Fruit fly (Drosophila melanogaster) Kc167 (cell line): Measurements from ENCODE around the gene CG14854.
A peak's percentile ranks its signal among the peaks of the same experiment; 100 is the strongest.

Experiments used
- Myc ChIP-seq: fragments of >200 bp; optimal IDR thresholded peaks from 2 replicates; lab custom pipeline; 2017; ENCODE audit warnings: missing external identifiers
- Sin3A ChIP-seq: fragments of >200 bp; optimal IDR thresholded peaks from 2 replicates; lab custom pipeline; 2018; ENCODE audit warnings: missing external identifiers
- psq ChIP-seq: fragments of >200 bp; optimal IDR thresholded peaks from 2 replicates; lab custom pipeline; 2017; ENCODE audit warnings: missing external identifiers

dm6 chr3R:14575718-14576187 is 15.9 kb upstream of the CG14854 start, which contains the start of gene CG7987:
- TF ChIP-seq psq (lab: Kevin White, UChicago) (peak; percentile 90), Myc (lab: Kevin White, UChicago) (no peak), Sin3A (lab: Kevin White, UChicago) (no peak)
